Worm (Caenorhabditis elegans): ENCODE results near the gene gldi-11.
"Not testable (repeated sequence)": the region's sequence is repeated elsewhere in the genome, so short reads cannot be mapped to it uniquely, and the experiment has no call there.

Gene gldi-11

DNA sequence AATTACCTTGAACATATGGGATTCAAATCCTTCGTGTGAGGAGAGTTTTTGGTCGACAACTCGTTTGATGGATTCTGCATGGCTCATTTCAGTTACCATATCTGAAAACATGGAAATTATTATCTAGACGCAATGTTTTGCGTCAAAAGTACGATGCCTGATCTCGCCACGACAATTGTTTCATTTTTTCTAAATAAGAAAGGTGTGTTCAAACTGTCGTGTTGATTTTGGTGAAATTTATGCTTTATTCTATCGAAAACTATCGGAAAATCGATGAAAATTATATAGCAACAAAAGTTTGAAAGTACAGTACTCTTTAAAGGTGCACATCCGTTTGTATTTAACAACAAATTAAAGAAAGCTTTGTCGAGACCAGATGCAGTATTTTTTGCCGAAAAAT, 4.5 kb downstream of the gldi-11 start, which contains the start of gene cblc-1:
Gene cblc-1 (minus strand): TSS at position 101 of the 400 bp plus-strand sequence.
- TF ChIP-seq attf-3 (GFP tag; conservative IDR thresholded peaks at IDR 0.05) (no peak), rpc-1 (optimal IDR thresholded peaks at IDR 0.05) (no peak), rpc-1 (tag; optimal IDR thresholded peaks at IDR 0.05) (no peak), let-607 (tag; optimal IDR thresholded peaks at IDR 0.05) (no peak), T26A5.8 (tag; optimal IDR thresholded peaks at IDR 0.05) (no peak), F49E8.2 (tag; optimal IDR thresholded peaks at IDR 0.05; ENCODE audit: insufficient read depth) (no peak), chd-7 (tag; optimal IDR thresholded peaks at IDR 0.05) (no peak), ama-1 (optimal IDR thresholded peaks at IDR 0.05) (no peak), ama-1 (GFP tag; optimal IDR thresholded peaks at IDR 0.05) (no peak), hlh-12 (tag; optimal IDR thresholded peaks at IDR 0.05) (no peak), nfya-2 (GFP tag; IDR thresholded peaks at IDR 0.05) (no peak), attf-6 (GFP tag; IDR thresholded peaks at IDR 0.05) (no peak), F57C9.4 (tag; optimal IDR thresholded peaks at IDR 0.05) (no peak), lir-1 (GFP tag; conservative IDR thresholded peaks at IDR 0.05) (no peak), ceh-79 (tag; optimal IDR thresholded peaks at IDR 0.05) (no peak), aptf-2 (GFP tag; conservative IDR thresholded peaks at IDR 0.05) (no peak), ztf-22 (GFP tag; optimal IDR thresholded peaks at IDR 0.05) (no peak), mes-4 (tag; optimal IDR thresholded peaks at IDR 0.05) (no peak), F23B12.7 (tag; optimal IDR thresholded peaks at IDR 0.05; ENCODE audit: insufficient read depth) (no peak), mxl-1 (tag; optimal IDR thresholded peaks at IDR 0.05) (no peak)

ce11 chrII:4937743-4938142, 7.8 kb downstream of the gldi-11 start, which contains the start of gene ZK546.4:
Gene ZK546.4, plus strand, starts transcription at chrII:4938043.
- TF ChIP-seq nfya-2 (GFP tag; IDR thresholded peaks at IDR 0.05) (no peak), C17E4.6 (GFP tag; IDR thresholded peaks at IDR 0.05) (no peak), Y56A3A.18 (GFP tag; IDR thresholded peaks at IDR 0.05) (no peak), lir-1 (GFP tag; conservative IDR thresholded peaks at IDR 0.05) (no peak), somi-1 (GFP tag; optimal IDR thresholded peaks at IDR 0.05) (no peak), snpc-4 (GFP tag; optimal IDR thresholded peaks at IDR 0.05) (no peak), snpc-4 (tag; optimal IDR thresholded peaks at IDR 0.05) (no peak)

DNA sequence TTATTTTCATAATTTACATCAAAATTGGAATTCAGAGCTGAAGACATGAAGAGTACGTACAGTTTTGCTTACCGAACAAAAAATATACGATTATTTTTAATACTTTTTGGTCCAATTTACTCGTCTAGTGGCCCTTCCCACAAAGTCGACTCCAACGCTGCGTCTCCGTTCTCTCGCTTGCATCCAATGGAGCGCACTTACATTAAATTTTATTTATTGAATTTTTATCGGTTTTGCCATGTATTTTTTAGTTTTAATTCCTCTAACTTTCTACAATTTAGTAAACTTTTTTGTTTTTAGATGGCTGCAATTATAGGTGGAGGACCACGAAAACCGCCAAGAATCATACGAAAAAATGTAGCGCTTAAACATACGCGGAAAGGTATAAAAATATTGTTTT, 10.1 kb downstream of the gldi-11 start, which contains the start of gene ZK546.5:
Gene ZK546.5 (plus strand): TSS at position 301 of the 400 bp plus-strand sequence.
- TF ChIP-seq mcd-1 (GFP tag; IDR thresholded peaks at IDR 0.05): 0 out of 2 replicates have a peak, but pooled peaks have one; percentile 18
- TF ChIP-seq him-1 (tag; optimal IDR thresholded peaks at IDR 0.05): no peak

DNA sequence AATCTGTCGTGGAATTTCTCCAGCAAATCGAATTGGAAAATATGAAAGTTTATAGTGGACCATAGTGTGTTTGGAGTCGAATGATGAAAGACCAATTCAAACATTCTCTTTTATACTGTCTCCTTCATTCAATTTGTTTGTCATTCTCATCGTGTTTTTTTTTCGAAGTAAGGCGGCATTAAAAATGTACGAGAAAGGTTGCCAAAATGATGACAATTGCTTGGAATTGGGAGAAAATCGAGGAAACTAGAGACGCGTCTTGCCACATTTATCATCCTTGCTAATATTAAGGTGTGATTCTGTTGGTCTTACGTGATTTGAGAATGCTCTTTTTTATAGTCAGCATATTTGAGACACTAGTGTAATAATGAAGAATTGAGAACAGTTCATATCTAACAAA, 10.6 kb downstream of the gldi-11 start, which contains the start of gene gst-30:
Gene gst-30 (minus strand): TSS at position 101 of the 400 bp plus-strand sequence.
- no peak for TF ChIP-seq die-1 (tag; optimal IDR thresholded peaks at IDR 0.05)
- TF ChIP-seq F52B5.7 (tag; optimal IDR thresholded peaks at IDR 0.05): no peak

DNA sequence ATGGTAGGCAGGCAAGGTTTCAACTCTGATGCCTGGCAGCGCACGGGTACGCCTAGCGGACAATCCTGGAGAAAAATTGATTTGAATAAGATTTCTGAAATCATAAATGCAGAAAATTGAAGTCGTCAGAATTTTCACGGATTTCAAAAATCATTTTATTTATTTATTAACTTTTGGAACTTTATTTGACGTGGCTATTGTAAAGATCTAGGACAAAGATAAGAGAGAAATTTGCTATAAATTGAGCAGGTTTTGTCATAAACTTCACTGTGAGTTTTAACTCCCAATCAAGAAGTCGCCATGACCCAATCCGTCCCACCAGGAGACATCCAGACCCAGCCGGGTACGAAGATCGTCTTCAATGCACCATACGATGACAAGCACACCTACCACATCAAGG, 12.9 kb downstream of the gldi-11 start, which contains the start of gene msp-152:
Gene msp-152 (plus strand): TSS at position 301 of the 400 bp plus-strand sequence.
- not testable (repeated sequence) for TF ChIP-seq D2030.7 (GFP tag; IDR thresholded peaks at IDR 0.05); T26A5.8 (tag; optimal IDR thresholded peaks at IDR 0.05); pha-4 (tag; optimal IDR thresholded peaks at IDR 0.05)

DNA sequence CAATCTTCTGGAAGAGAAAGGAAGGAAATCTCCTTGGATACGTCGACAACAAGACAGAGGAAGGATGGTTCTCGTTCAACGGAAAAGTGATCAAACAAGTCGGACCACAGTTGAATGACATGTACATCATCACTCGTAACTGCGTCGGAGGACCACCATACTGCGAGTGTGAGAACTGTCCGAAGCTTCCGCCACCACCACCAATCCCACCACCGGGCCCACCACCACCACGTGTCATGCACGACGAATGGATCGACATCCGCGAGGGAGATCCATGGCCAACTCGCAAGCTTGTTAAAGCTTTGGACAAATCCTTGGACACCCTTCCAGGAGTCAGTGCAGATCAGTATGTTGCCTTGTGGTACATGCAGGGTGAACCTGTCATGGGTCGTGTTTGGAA, 14.3 kb downstream of the gldi-11 start:
- no peak for TF ChIP-seq nfya-1 (tag; optimal IDR thresholded peaks at IDR 0.05; ENCODE audit: borderline replicate concordance, insufficient read depth)
- TF ChIP-seq athp-1 (tag; optimal IDR thresholded peaks at IDR 0.05): no peak
- no peak for TF ChIP-seq rcor-1 (GFP tag; IDR thresholded peaks at IDR 0.05)
- no peak for TF ChIP-seq Y53G8AR.9 (GFP tag; conservative IDR thresholded peaks at IDR 0.05)
- TF ChIP-seq lag-1 (GFP tag; IDR thresholded peaks at IDR 0.05): no peak
- no peak for TF ChIP-seq B0336.3 (GFP tag; IDR thresholded peaks at IDR 0.05)
- no peak for TF ChIP-seq nhr-90 (tag; optimal IDR thresholded peaks at IDR 0.05)
- TF ChIP-seq mcd-1 (GFP tag; IDR thresholded peaks at IDR 0.05): no peak
- no peak for TF ChIP-seq ets-4 (GFP tag; optimal IDR thresholded peaks at IDR 0.05)
- no peak for TF ChIP-seq F39B2.1 (GFP tag; IDR thresholded peaks at IDR 0.05)
- no peak for TF ChIP-seq sptf-2 (GFP tag; optimal IDR thresholded peaks at IDR 0.05)
- TF ChIP-seq efl-1 (GFP tag; optimal IDR thresholded peaks at IDR 0.05): no peak
- TF ChIP-seq mel-28 (tag; optimal IDR thresholded peaks at IDR 0.05; ENCODE audit: borderline replicate concordance): no peak

Measured in whole organism, young adult.